Worm (Caenorhabditis elegans): ENCODE measurements around the gene Y113G7A.14.

Gene Y113G7A.14

ce11 chrV:20161781-20162289 lies 23.6 kb upstream of the Y113G7A.14 start (continued):
- no peak for TF ChIP-seq bed-2 (GFP tag; IDR thresholded peaks at IDR 0.05)
- TF ChIP-seq lin-54 (GFP tag; optimal IDR thresholded peaks at IDR 0.05) = no peak
- TF ChIP-seq madf-6 (GFP tag; IDR thresholded peaks at IDR 0.05) = peak; percentile 4; the same call in 1 of the 2 replicates
- TF ChIP-seq snpc-1.1 (tag; optimal IDR thresholded peaks at IDR 0.05; ENCODE audit: insufficient read depth) = no peak
- no peak for TF ChIP-seq attf-5 (GFP tag; optimal IDR thresholded peaks at IDR 0.05)
- peak; percentile 37 for TF ChIP-seq tlf-1 (GFP tag; optimal IDR thresholded peaks at IDR 0.05)
- no peak for TF ChIP-seq mcd-1 (GFP tag; IDR thresholded peaks at IDR 0.05)
- no peak for TF ChIP-seq C17E4.6 (GFP tag; IDR thresholded peaks at IDR 0.05)
- TF ChIP-seq F49E8.2 (tag; optimal IDR thresholded peaks at IDR 0.05; ENCODE audit: insufficient read depth) = no peak
- no peak for TF ChIP-seq Y79H2A.3 (GFP tag; conservative IDR thresholded peaks at IDR 0.05)
- TF ChIP-seq B0035.1 (tag; optimal IDR thresholded peaks at IDR 0.05) = no peak
- no peak for TF ChIP-seq mel-28 (tag; optimal IDR thresholded peaks at IDR 0.05; ENCODE audit: borderline replicate concordance)
- no peak for TF ChIP-seq mxl-1 (tag; optimal IDR thresholded peaks at IDR 0.05)
- TF ChIP-seq ztf-3 (GFP tag; optimal IDR thresholded peaks at IDR 0.05) = no peak
- no peak for TF ChIP-seq die-1 (tag; optimal IDR thresholded peaks at IDR 0.05)
- TF ChIP-seq B0336.3 (GFP tag; IDR thresholded peaks at IDR 0.05) = peak; percentile 74
- no peak for TF ChIP-seq hsf-1 (GFP tag; IDR thresholded peaks at IDR 0.05)
- no peak for TF ChIP-seq F23B12.7 (tag; optimal IDR thresholded peaks at IDR 0.05; ENCODE audit: insufficient read depth)
- no peak for TF ChIP-seq cebp-2 (GFP tag; IDR thresholded peaks at IDR 0.05)
- no peak for TF ChIP-seq hlh-12 (tag; optimal IDR thresholded peaks at IDR 0.05)
- no peak for TF ChIP-seq B0261.1 (tag; optimal IDR thresholded peaks at IDR 0.05)
- peak; percentile 14 for TF ChIP-seq fkh-3 (tag; optimal IDR thresholded peaks at IDR 0.05)
- TF ChIP-seq lsl-1 (GFP tag; optimal IDR thresholded peaks at IDR 0.05) = no peak
- 0 out of 2 replicates have a peak, but pooled peaks have one; percentile 61 for TF ChIP-seq egl-18 (GFP tag; IDR thresholded peaks at IDR 0.05)

ce11 chrV:20158223-20158622 lies 20.0 kb upstream of the Y113G7A.14 start, which contains the start of gene F19B2.6:
TSS of gene F19B2.6 (plus strand) at chrV:20158523.
- TF ChIP-seq nfya-1 (tag; optimal IDR thresholded peaks at IDR 0.05; ENCODE audit: borderline replicate concordance, insufficient read depth) (no peak), lsy-27 (tag; optimal IDR thresholded peaks at IDR 0.05; ENCODE audit: borderline replicate concordance, insufficient read depth) (no peak), attf-6 (GFP tag; IDR thresholded peaks at IDR 0.05) (no peak), hlh-26 (GFP tag; conservative IDR thresholded peaks at IDR 0.05) (no peak), Y53F4B.3 (GFP tag; IDR thresholded peaks at IDR 0.05) (no peak), ceh-40 (GFP tag; IDR thresholded peaks at IDR 0.05) (no peak), F39B2.1 (GFP tag; IDR thresholded peaks at IDR 0.05) (no peak), nhr-90 (tag; optimal IDR thresholded peaks at IDR 0.05) (no peak), sptf-2 (GFP tag; optimal IDR thresholded peaks at IDR 0.05) (no peak), mel-28 (tag; optimal IDR thresholded peaks at IDR 0.05; ENCODE audit: borderline replicate concordance) (no peak), F33H1.4 (GFP tag; IDR thresholded peaks at IDR 0.05) (no peak), zfh-2 (GFP tag; conservative IDR thresholded peaks at IDR 0.05) (no peak), nhr-179 (tag; optimal IDR thresholded peaks at IDR 0.05) (no peak)

ce11 chrV:20151855-20152254 lies 13.6 kb upstream of the Y113G7A.14 start:
- TF ChIP-seq sptf-2 (GFP tag; optimal IDR thresholded peaks at IDR 0.05) (no peak), efl-1 (GFP tag; optimal IDR thresholded peaks at IDR 0.05) (no peak), F39B2.1 (GFP tag; IDR thresholded peaks at IDR 0.05) (no peak), mel-28 (tag; optimal IDR thresholded peaks at IDR 0.05; ENCODE audit: borderline replicate concordance) (no peak), nfyb-1 (GFP tag; IDR thresholded peaks at IDR 0.05) (no peak), rcor-1 (GFP tag; IDR thresholded peaks at IDR 0.05) (no peak), madf-10 (tag; optimal IDR thresholded peaks at IDR 0.05) (no peak), B0261.1 (tag; optimal IDR thresholded peaks at IDR 0.05) (peak; percentile 39), lag-1 (GFP tag; IDR thresholded peaks at IDR 0.05) (no peak), snpc-4 (GFP tag; optimal IDR thresholded peaks at IDR 0.05) (no peak), snpc-4 (tag; optimal IDR thresholded peaks at IDR 0.05) (no peak), tbp1 (GFP tag; optimal IDR thresholded peaks at IDR 0.05) (peak; percentile 64), ccch-3 (GFP tag; optimal IDR thresholded peaks at IDR 0.05) (no peak), rpc-1 (optimal IDR thresholded peaks at IDR 0.05) (peak; percentile 39), rpc-1 (tag; optimal IDR thresholded peaks at IDR 0.05) (peak; percentile 71), dpff-1 (tag; optimal IDR thresholded peaks at IDR 0.05) (no peak)
